Fruit fly (Drosophila melanogaster) whole organism, embryonic: ENCODE results near the gene TfIIS.

Experiments used
- Atf-2 ChIP-seq: fragments of 200-800 bp; sonication (Bioruptor generic); optimal IDR thresholded peaks from 2 replicates; lab custom pipeline; 2016; ENCODE audit warnings: missing biosample characterization, missing genetic modification characterization
- Bgb ChIP-seq: fragments of 200-800 bp; sonication (Bioruptor generic); IDR thresholded peaks from 2 replicates; pipeline ENCODE4 v1.3.6; 2022; ENCODE audit warnings: missing biosample characterization, missing genetic modification characterization; ENCODE audit not compliant: partially characterized antibody
- CG10267 ChIP-seq: fragments of 200-800 bp; sonication (Bioruptor generic); optimal IDR thresholded peaks from 2 replicates; lab custom pipeline; 2018; ENCODE audit warnings: missing biosample characterization, mild to moderate bottlenecking, missing genetic modification characterization, moderate library complexity
- CG10274 ChIP-seq: fragments of 200-800 bp; sonication (Bioruptor generic); optimal IDR thresholded peaks from 3 replicates; lab custom pipeline; 2017; ENCODE audit warnings: missing biosample characterization, mild to moderate bottlenecking, missing genetic modification characterization
- CG10959 ChIP-seq: fragments of 200-800 bp; sonication (Bioruptor generic); IDR thresholded peaks from 2 replicates; pipeline ENCODE4 v1.3.6; 2022; ENCODE audit warnings: missing biosample characterization, missing genetic modification characterization
- CG13424 ChIP-seq: fragments of 200-800 bp; sonication (Bioruptor generic); optimal IDR thresholded peaks from 2 replicates; lab custom pipeline; 2019; ENCODE audit warnings: missing biosample characterization, mild to moderate bottlenecking, missing genetic modification characterization, moderate library complexity
- CG1529 ChIP-seq: fragments of 200-800 bp; sonication (Bioruptor generic); optimal IDR thresholded peaks from 3 replicates; lab custom pipeline; 2018; ENCODE audit warnings: missing biosample characterization, missing genetic modification characterization
- CG16779 ChIP-seq: fragments of 200-800 bp; sonication (Bioruptor generic); IDR thresholded peaks from 2 replicates; pipeline ENCODE4 v1.3.6; 2022; ENCODE audit warnings: missing biosample characterization, missing genetic modification characterization
- CG16863 ChIP-seq: fragments of 200-800 bp; sonication (Bioruptor generic); optimal IDR thresholded peaks from 3 replicates; lab custom pipeline; 2016; ENCODE audit warnings: missing biosample characterization, missing genetic modification characterization
- CG17385 ChIP-seq: fragments of 200-800 bp; sonication (Bioruptor generic); optimal IDR thresholded peaks from 3 replicates; lab custom pipeline; 2018; ENCODE audit warnings: missing biosample characterization, mild to moderate bottlenecking, missing genetic modification characterization
- CG1792 ChIP-seq: fragments of 200-800 bp; sonication (Bioruptor generic); optimal IDR thresholded peaks from 2 replicates; lab custom pipeline; 2016; ENCODE audit warnings: missing biosample characterization, missing genetic modification characterization
- CG2116 ChIP-seq: fragments of 200-800 bp; sonication (Bioruptor generic); optimal IDR thresholded peaks from 3 replicates; lab custom pipeline; 2018; ENCODE audit warnings: missing biosample characterization, mild to moderate bottlenecking, missing genetic modification characterization
- CG30431 ChIP-seq: fragments of 200-800 bp; sonication (Bioruptor generic); optimal IDR thresholded peaks from 2 replicates; lab custom pipeline; 2017; ENCODE audit warnings: missing biosample characterization, missing genetic modification characterization
- CG32767 ChIP-seq: fragments of 200-800 bp; sonication (Bioruptor generic); IDR thresholded peaks from 2 replicates; pipeline ENCODE4 v1.3.6; 2022; ENCODE audit warnings: missing biosample characterization, missing genetic modification characterization
- CG34422 ChIP-seq: fragments of 200-800 bp; sonication (Bioruptor generic); IDR thresholded peaks from 3 replicates; pipeline ENCODE4 v1.3.6; 2022; ENCODE audit warnings: missing biosample characterization, missing genetic modification characterization
- CG4404 ChIP-seq: fragments of 200-800 bp; sonication (Bioruptor generic); IDR thresholded peaks from 2 replicates; pipeline ENCODE4 v1.3.6; 2022; ENCODE audit warnings: missing biosample characterization, missing genetic modification characterization
- CG7963 ChIP-seq: fragments of 200-800 bp; sonication (Bioruptor generic); IDR thresholded peaks from 3 replicates; pipeline ENCODE4 v1.3.6; 2022; ENCODE audit warnings: missing biosample characterization, missing genetic modification characterization; ENCODE audit not compliant: partially characterized antibody
- CG8359 ChIP-seq: fragments of 200-800 bp; sonication (Bioruptor generic); optimal IDR thresholded peaks from 2 replicates; lab custom pipeline; 2017; ENCODE audit warnings: missing biosample characterization, mild to moderate bottlenecking, missing genetic modification characterization, borderline replicate concordance
- Dll ChIP-seq: fragments of 200-800 bp; sonication (Bioruptor generic); IDR thresholded peaks from 4 replicates; pipeline ENCODE4 v1.3.6; 2022; ENCODE audit warnings: missing biosample characterization, missing genetic modification characterization; ENCODE audit not compliant: partially characterized antibody
- Dref ChIP-seq: fragments of 200-800 bp; sonication (Bioruptor generic); IDR thresholded peaks from 2 replicates; pipeline ENCODE4 v1.3.6; 2022; ENCODE audit warnings: missing biosample characterization, missing genetic modification characterization
- HLH4C ChIP-seq: fragments of 200-800 bp; sonication (Bioruptor generic); IDR thresholded peaks from 3 replicates; pipeline ENCODE4 v1.3.6; 2022; ENCODE audit warnings: missing biosample characterization, missing genetic modification characterization; ENCODE audit not compliant: partially characterized antibody
- Kr ChIP-seq: fragments of 200-800 bp; sonication (Bioruptor generic); optimal IDR thresholded peaks from 2 replicates; lab custom pipeline; 2017; ENCODE audit warnings: missing biosample characterization, mild to moderate bottlenecking, missing genetic modification characterization
- NK7.1 ChIP-seq: fragments of 200-800 bp; sonication (Bioruptor generic); optimal IDR thresholded peaks from 3 replicates; lab custom pipeline; 2016; ENCODE audit warnings: missing biosample characterization, missing genetic modification characterization
- Poxn ChIP-seq: fragments of 200-800 bp; sonication (Bioruptor generic); IDR thresholded peaks from 2 replicates; pipeline ENCODE4 v1.3.6; 2022; ENCODE audit warnings: missing biosample characterization, missing genetic modification characterization
- Sin3A ChIP-seq: fragments of >200 bp; optimal IDR thresholded peaks from 2 replicates; lab custom pipeline; 2018
- TFAM ChIP-seq: fragments of 200-800 bp; sonication (Bioruptor generic); optimal IDR thresholded peaks from 2 replicates; lab custom pipeline; 2017; ENCODE audit warnings: missing biosample characterization, missing genetic modification characterization, inconsistent platforms
- Trl ChIP-seq, 3 experiments: fragments of >200 bp in 2 of 3; fragments of 200-800 bp in 1 of 3; sonication (Bioruptor generic) in 1 of 3; optimal IDR thresholded peaks; 2 replicates in 1 of 3; 3 replicates in 2 of 3; lab custom pipeline; 2016 to 2017; ENCODE audit warnings: missing biosample characterization in 1 of 3, missing genetic modification characterization in 1 of 3
- bcd ChIP-seq: fragments of 200-800 bp; sonication (Bioruptor generic); optimal IDR thresholded peaks from 2 replicates; lab custom pipeline; 2017; ENCODE audit warnings: missing biosample characterization, mild to moderate bottlenecking, missing genetic modification characterization
- cas ChIP-seq: fragments of 200-800 bp; sonication (Bioruptor generic); IDR thresholded peaks from 2 replicates; pipeline ENCODE4 v1.3.6; 2022; ENCODE audit warnings: missing biosample characterization, missing genetic modification characterization
- chm ChIP-seq: fragments of 200-800 bp; sonication (Bioruptor generic); IDR thresholded peaks from 2 replicates; pipeline ENCODE4 v1.3.6; 2022; ENCODE audit warnings: missing biosample characterization, missing genetic modification characterization
- croc ChIP-seq: fragments of 200-800 bp; sonication (Bioruptor generic); conservative IDR thresholded peaks from 3 replicates; pipeline ENCODE4 v1.3.6; 2022; ENCODE audit warnings: missing biosample characterization, missing genetic modification characterization
- da ChIP-seq: fragments of 200-800 bp; sonication (Bioruptor generic); optimal IDR thresholded peaks from 2 replicates; lab custom pipeline; 2016; ENCODE audit warnings: missing biosample characterization, missing genetic modification characterization
- dan ChIP-seq: fragments of 200-800 bp; sonication (Bioruptor generic); IDR thresholded peaks from 2 replicates; pipeline ENCODE4 v1.3.6; 2022; ENCODE audit warnings: missing biosample characterization, missing genetic modification characterization
- dpn ChIP-seq, 2 experiments: fragments of 200-800 bp; sonication (Bioruptor generic); optimal IDR thresholded peaks; 3 replicates each; lab custom pipeline; 2016; ENCODE audit warnings: missing biosample characterization in 2 of 2, missing genetic modification characterization in 2 of 2
- emc ChIP-seq: fragments of 200-800 bp; sonication (Bioruptor generic); optimal IDR thresholded peaks from 2 replicates; lab custom pipeline; 2016; ENCODE audit warnings: missing biosample characterization, missing genetic modification characterization
- esg ChIP-seq: fragments of 200-800 bp; sonication (Bioruptor generic); conservative IDR thresholded peaks from 2 replicates; pipeline ENCODE4 v1.3.6; 2022; ENCODE audit warnings: missing biosample characterization, missing genetic modification characterization
- ewg ChIP-seq: fragments of 200-800 bp; sonication (Bioruptor generic); optimal IDR thresholded peaks from 3 replicates; lab custom pipeline; 2017; ENCODE audit warnings: mild to moderate bottlenecking, missing biosample characterization, missing genetic modification reagents, missing genetic modification characterization
- gcm ChIP-seq: fragments of 200-800 bp; sonication (Bioruptor generic); optimal IDR thresholded peaks from 2 replicates; lab custom pipeline; 2019; ENCODE audit warnings: missing biosample characterization, mild to moderate bottlenecking, missing genetic modification characterization, moderate library complexity
- lab ChIP-seq: fragments of 200-800 bp; sonication (Bioruptor generic); optimal IDR thresholded peaks from 3 replicates; lab custom pipeline; 2017; ENCODE audit warnings: missing biosample characterization, missing genetic modification characterization, mild to moderate bottlenecking, moderate library complexity, missing genetic modification reagents
- odd ChIP-seq: fragments of 200-800 bp; sonication (Bioruptor generic); optimal IDR thresholded peaks from 2 replicates; lab custom pipeline; 2017; ENCODE audit warnings: missing biosample characterization, mild to moderate bottlenecking, missing genetic modification characterization
- ranshi ChIP-seq: fragments of 200-800 bp; sonication (Bioruptor generic); IDR thresholded peaks from 2 replicates; pipeline ENCODE4 v1.3.6; 2022; ENCODE audit warnings: missing biosample characterization, missing genetic modification characterization
- row ChIP-seq: fragments of 200-800 bp; sonication (Bioruptor generic); IDR thresholded peaks from 3 replicates; pipeline ENCODE4 v1.3.6; 2022; ENCODE audit warnings: missing biosample characterization, missing genetic modification characterization
- sens ChIP-seq: fragments of 200-800 bp; sonication (Bioruptor generic); peaks from one replicate; lab custom pipeline; 2016; ENCODE audit warnings: missing biosample characterization, missing genetic modification characterization
- sima ChIP-seq: fragments of 200-800 bp; sonication (Bioruptor generic); optimal IDR thresholded peaks from 2 replicates; lab custom pipeline; 2016; ENCODE audit warnings: missing biosample characterization, missing genetic modification characterization
- slou ChIP-seq: fragments of 200-800 bp; sonication (Bioruptor generic); optimal IDR thresholded peaks from 3 replicates; lab custom pipeline; 2016; ENCODE audit warnings: missing biosample characterization, missing genetic modification characterization
- sna ChIP-seq: fragments of 200-800 bp; sonication (Bioruptor generic); IDR thresholded peaks from 2 replicates; pipeline ENCODE4 v1.3.6; 2022; ENCODE audit warnings: missing biosample characterization, missing genetic modification characterization; ENCODE audit not compliant: partially characterized antibody
- so ChIP-seq: fragments of 200-800 bp; sonication (Bioruptor generic); IDR thresholded peaks from 3 replicates; pipeline ENCODE4 v1.3.6; 2022; ENCODE audit warnings: missing biosample characterization, missing genetic modification characterization
- vfl ChIP-seq: fragments of 200-800 bp; sonication (Bioruptor generic); optimal IDR thresholded peaks from 2 replicates; lab custom pipeline; 2016; ENCODE audit warnings: missing biosample characterization, missing genetic modification characterization
- wdn ChIP-seq: fragments of 200-800 bp; sonication (Bioruptor generic); IDR thresholded peaks from 2 replicates; pipeline ENCODE4 v1.3.6; 2022; ENCODE audit warnings: missing biosample characterization, missing genetic modification characterization
- yki ChIP-seq: fragments of >200 bp; optimal IDR thresholded peaks from 3 replicates; lab custom pipeline; 2018

The TfIIS gene

dm6 chr2L:15038339-15039308 lies 21.9 kb downstream of the TfIIS start, which contains the start of gene CIAPIN1 (continued):
- TF ChIP-seq sens (GFP tag; lab: Kevin White, UChicago) (no peak), ewg (GFP tag; lab: Kevin White, UChicago) (no peak), gcm (no peak), sima (GFP tag; lab: Kevin White, UChicago) (no peak), CG16863 (GFP tag; lab: Kevin White, UChicago) (no peak), emc (GFP tag; lab: Kevin White, UChicago) (no peak), bcd (GFP tag; lab: Kevin White, UChicago) (no peak), TFAM (GFP tag; lab: Kevin White, UChicago) (no peak), CG1529 (GFP tag; lab: Kevin White, UChicago) (no peak), CG10267 (no peak), dan (no peak), CG4404 (GFP tag; lab: Robert Waterston, UW) (no peak), odd (GFP tag; lab: Kevin White, UChicago) (no peak), slou (GFP tag; lab: Kevin White, UChicago) (no peak), CG16779 (GFP tag; lab: Robert Waterston, UW) (no peak), CG7963 (peak; percentile 40; the same call in 1 of the 3 replicates), yki (lab: Kevin White, UChicago) (no peak), chm (GFP tag; lab: Robert Waterston, UW) (no peak), Trl (optimal IDR thresholded peaks at IDR 0.05; lab: Kevin White, UChicago) (no peak), Trl (GFP tag; optimal IDR thresholded peaks at IDR 0.05; lab: Kevin White, UChicago) (no peak), dpn (GFP tag; optimal IDR thresholded peaks at IDR 0.05; lab: Kevin White, UChicago) (no peak), croc (GFP tag; lab: Robert Waterston, UW) (no peak), CG13424 (tag; lab: Kevin White, UChicago) (no peak), CG17385 (GFP tag; lab: Kevin White, UChicago) (no peak), Kr (no peak), row (GFP tag; lab: Robert Waterston, UW) (peak; percentile 16), cas (no peak), Bgb (GFP tag; lab: Robert Waterston, UW) (peak; percentile 52), CG30431 (GFP tag; lab: Kevin White, UChicago) (no peak), esg (GFP tag; lab: Robert Waterston, UW) (no peak), sna (GFP tag; lab: Robert Waterston, UW) (no peak; the same call in 1 of the 2 replicates), vfl (no peak), CG10274 (no peak), Atf-2 (GFP tag; lab: Kevin White, UChicago) (no peak), CG1792 (GFP tag; lab: Kevin White, UChicago) (no peak), HLH4C (GFP tag; lab: Robert Waterston, UW) (peak; percentile 5; the same call in 2 of the 3 replicates), Sin3A (lab: Kevin White, UChicago) (no peak), CG2116 (GFP tag; lab: Kevin White, UChicago) (no peak), lab (GFP tag; lab: Kevin White, UChicago) (no peak), Poxn (GFP tag; lab: Robert Waterston, UW) (no peak), so (GFP tag; lab: Robert Waterston, UW) (no peak), CG34422 (GFP tag; lab: Robert Waterston, UW) (peak; percentile 11; the same call in 1 of the 3 replicates), da (no peak), Dref (GFP tag; lab: Robert Waterston, UW) (peak; percentile 78), Dll (GFP tag; lab: Robert Waterston, UW) (no peak), CG8359 (GFP tag; lab: Kevin White, UChicago) (no peak), ranshi (no peak), wdn (GFP tag; lab: Robert Waterston, UW) (no peak), CG10959 (GFP tag; lab: Robert Waterston, UW) (no peak), CG32767 (GFP tag; lab: Robert Waterston, UW) (no peak), NK7.1 (GFP tag; lab: Kevin White, UChicago) (no peak)
